Worm (Caenorhabditis elegans): ENCODE data around the gene mex-1.
A peak's percentile ranks its signal among the peaks of the same experiment; 100 is the strongest.

ce11 chrII:11967507-11968127 is 820 bp upstream of the mex-1 start, which contains the start of gene W03C9.5:
- TF ChIP-seq ceh-16 (tag; optimal IDR thresholded peaks at IDR 0.05) (no peak), mdl-1 (tag; optimal IDR thresholded peaks at IDR 0.05) (peak; percentile 79), fos-1 (tag; optimal IDR thresholded peaks at IDR 0.05) (peak; percentile 22)

All from whole organism, L3 larva.